Fruit fly (Drosophila melanogaster): Measurements from ENCODE around the gene CG8188.

Gene CG8188

DNA sequence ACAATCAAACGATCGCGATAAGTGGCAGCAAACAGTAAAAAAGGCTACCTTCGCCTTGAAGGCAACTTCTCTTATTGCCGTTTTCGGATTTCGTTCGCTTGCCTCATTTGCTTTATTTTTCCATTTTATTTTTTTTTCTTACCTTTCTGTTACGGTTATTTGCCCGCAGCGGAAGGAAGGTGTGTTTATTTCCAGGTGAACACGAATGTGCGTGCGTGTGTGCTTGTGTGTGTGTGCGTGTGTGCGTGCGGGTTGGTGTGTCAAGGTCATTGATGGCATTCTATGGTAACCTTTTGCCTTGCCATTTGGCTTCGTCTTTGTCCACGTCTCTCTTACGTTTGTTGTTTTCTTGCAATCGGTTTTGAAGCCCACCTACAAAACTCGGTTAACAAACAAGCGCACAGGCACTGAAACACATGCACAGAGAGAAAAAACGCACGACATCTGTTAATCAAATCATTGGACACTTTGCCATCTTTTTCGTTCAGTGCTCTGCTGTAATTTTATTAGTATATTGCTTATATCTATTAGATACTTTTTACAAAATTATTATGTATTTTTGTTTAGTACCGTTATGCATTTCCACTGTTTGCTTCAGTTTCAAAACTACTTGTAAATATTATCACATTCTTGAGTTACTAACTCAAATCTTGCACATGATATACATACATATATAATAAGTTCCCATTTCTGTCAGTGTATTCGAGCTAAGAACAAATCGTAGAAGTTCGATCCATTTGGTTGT lies 10.3 kb upstream of the CG8188 start (continued):
- TF ChIP-seq Vsx1 (GFP tag; optimal IDR thresholded peaks at IDR 0.05) (peak; percentile 45), CG2875 (GFP tag; optimal IDR thresholded peaks at IDR 0.05) (no peak), CG8281 (tag; optimal IDR thresholded peaks at IDR 0.05) (no peak), jumu (GFP tag; optimal IDR thresholded peaks at IDR 0.05) (no peak), CG12236 (GFP tag; optimal IDR thresholded peaks at IDR 0.05) (no peak), CG1602 (GFP tag; optimal IDR thresholded peaks at IDR 0.05) (peak; percentile 56), Aef1 (GFP tag; IDR thresholded peaks at IDR 0.05) (peak; percentile 44; the same call in 1 of the 3 replicates), CG15269 (tag; optimal IDR thresholded peaks at IDR 0.05) (peak; percentile 67), CG2678 (tag; optimal IDR thresholded peaks at IDR 0.05) (peak; percentile 83), CG9797 (GFP tag; optimal IDR thresholded peaks at IDR 0.05) (no peak), Stat92E (GFP tag; optimal IDR thresholded peaks at IDR 0.05) (no peak), CG1603 (tag; optimal IDR thresholded peaks at IDR 0.05) (peak; percentile 51), pros (GFP tag; optimal IDR thresholded peaks at IDR 0.05) (peak; percentile 56), Ravus (GFP tag; IDR thresholded peaks at IDR 0.05) (peak; percentile 13; the same call in 1 of the 2 replicates), CG15601 (tag; optimal IDR thresholded peaks at IDR 0.05) (peak; percentile 62), ab (GFP tag; optimal IDR thresholded peaks at IDR 0.05) (no peak), CG30403 (GFP tag; optimal IDR thresholded peaks at IDR 0.05) (peak; percentile 65), scrt (GFP tag; optimal IDR thresholded peaks at IDR 0.05) (peak; percentile 20), CG32772 (GFP tag; IDR thresholded peaks at IDR 0.05) (peak; percentile 64), fd96Cb (tag; optimal IDR thresholded peaks at IDR 0.05) (peak; percentile 43), kah (GFP tag; optimal IDR thresholded peaks at IDR 0.05) (no peak), Hr51 (GFP tag; optimal IDR thresholded peaks at IDR 0.05) (peak in 1 of 2 experiments; percentile 69), jing (GFP tag; optimal IDR thresholded peaks at IDR 0.05) (peak; percentile 4), CG4328 (GFP tag; optimal IDR thresholded peaks at IDR 0.05) (no peak), Hr39 (optimal IDR thresholded peaks at IDR 0.05) (peak; percentile 88), CG6791 (GFP tag; IDR thresholded peaks at IDR 0.05; ENCODE audit: partially characterized antibody) (no peak), Atf6 (GFP tag; IDR thresholded peaks at IDR 0.05) (no peak; the same call in 1 of the 2 replicates), CG6683 (GFP tag; optimal IDR thresholded peaks at IDR 0.05) (no peak), CG11247 (GFP tag; IDR thresholded peaks at IDR 0.05) (peak; percentile 50; the same call in 1 of the 2 replicates), CG13424 (tag; optimal IDR thresholded peaks at IDR 0.05) (peak; percentile 68), kni (GFP tag; optimal IDR thresholded peaks at IDR 0.05) (peak; percentile 37), cad (GFP tag; optimal IDR thresholded peaks at IDR 0.05) (no peak), CG30020 (tag; optimal IDR thresholded peaks at IDR 0.05) (peak; percentile 1), CG10147 (GFP tag; optimal IDR thresholded peaks at IDR 0.05) (peak; percentile 25), CG17328 (GFP tag; IDR thresholded peaks at IDR 0.05) (peak; percentile 57), Meics (GFP tag; optimal IDR thresholded peaks at IDR 0.05) (peak; percentile 76), chm (GFP tag; IDR thresholded peaks at IDR 0.05) (no peak), Ptx1 (GFP tag; IDR thresholded peaks at IDR 0.05) (peak; percentile 66), row (GFP tag; IDR thresholded peaks at IDR 0.05) (peak; percentile 29; the same call in 2 of the 3 replicates), CG3726 (GFP tag; IDR thresholded peaks at IDR 0.05) (peak; percentile 62; the same call in 1 of the 3 replicates), Chrac-16 (GFP tag; optimal IDR thresholded peaks at IDR 0.05) (peak; percentile 57), gsb-n (tag; optimal IDR thresholded peaks at IDR 0.05) (peak; percentile 36), nau (GFP tag; optimal IDR thresholded peaks at IDR 0.05) (no peak), yki (optimal IDR thresholded peaks at IDR 0.05) (no peak), toy (GFP tag; IDR thresholded peaks at IDR 0.05) (no peak), zfh2 (GFP tag; optimal IDR thresholded peaks at IDR 0.05) (no peak), Nf-YA (GFP tag; IDR thresholded peaks at IDR 0.05) (no peak), peb (GFP tag; IDR thresholded peaks at IDR 0.05) (no peak), CG14667 (GFP tag; IDR thresholded peaks at IDR 0.05) (no peak)
